Worm (Caenorhabditis elegans) whole organism, early embryonic: Measurements from ENCODE around the gene C08D8.7.
"Not testable (repeated sequence)": the region's sequence is repeated elsewhere in the genome, so short reads cannot be mapped to it uniquely, and the experiment has no call there.

ENCODE experiments used
- B0310.2 ChIP-seq: sonication (generic microtip); optimal IDR thresholded peaks from 2 replicates; lab custom pipeline; 2016; ENCODE audit warnings: mild to moderate bottlenecking, missing genetic modification characterization, missing compliant biosample characterization
- aly-1 ChIP-seq: sonication (generic microtip); optimal IDR thresholded peaks from 2 replicates; lab custom pipeline; 2016; ENCODE audit warnings: missing genetic modification characterization, missing compliant biosample characterization
- ama-1 ChIP-seq: fragments of 150-350 bp; optimal IDR thresholded peaks from 2 replicates; lab custom pipeline; 2014
- ceh-13 ChIP-seq: fragments of 200-800 bp; sonication (Bioruptor generic); optimal IDR thresholded peaks from 2 replicates; lab custom pipeline; 2018; ENCODE audit warnings: mild to moderate bottlenecking, missing genetic modification characterization, missing compliant biosample characterization
- flt-1 ChIP-seq: fragments of 200-800 bp; sonication (Bioruptor generic); IDR thresholded peaks from 2 replicates; pipeline ENCODE4 v1.3.6; 2022; ENCODE audit warnings: missing genetic modification characterization, missing compliant biosample characterization
- hmbx-1 ChIP-seq: sonication (generic microtip); optimal IDR thresholded peaks from 2 replicates; lab custom pipeline; 2016; ENCODE audit warnings: mild to moderate bottlenecking, missing genetic modification characterization, missing compliant biosample characterization
- sea-1 ChIP-seq: fragments of 200-800 bp; sonication (Bioruptor generic); conservative IDR thresholded peaks from 2 replicates; pipeline ENCODE4 v1.3.6; 2022; ENCODE audit warnings: missing genetic modification characterization, missing compliant biosample characterization
- tbx-37 ChIP-seq: fragments of 200-800 bp; sonication (Bioruptor generic); conservative IDR thresholded peaks from 2 replicates; pipeline ENCODE4 v1.3.6; 2022; ENCODE audit warnings: missing genetic modification reagents, missing genetic modification characterization, missing compliant biosample characterization

ce11 chrV:8329390-8329789 is 11.6 kb upstream of the C08D8.7 start:
- not testable (repeated sequence) for TF ChIP-seq sea-1; flt-1 (GFP tag; lab: Robert Waterston, UW); ceh-13 (GFP tag; lab: Kevin White, UChicago); aly-1; hmbx-1 (tag; lab: Kevin White, UChicago); ama-1 (lab: Kevin White, UChicago); B0310.2 (tag; lab: Kevin White, UChicago); tbx-37 (GFP tag; lab: Robert Waterston, UW)
